Fruit fly (Drosophila melanogaster) whole organism, pupa: ENCODE data around the gene Zn72D.

ENCODE experiments used
- CG13204 ChIP-seq: fragments of 200-800 bp; sonication (Bioruptor generic); optimal IDR thresholded peaks from 2 replicates; lab custom pipeline; 2018; ENCODE audit warnings: missing biosample characterization, mild to moderate bottlenecking, missing genetic modification characterization, moderate library complexity
- CG14655 ChIP-seq: fragments of 200-800 bp; sonication (Bioruptor generic); optimal IDR thresholded peaks from 3 replicates; lab custom pipeline; 2017; ENCODE audit warnings: mild to moderate bottlenecking, missing biosample characterization, missing genetic modification reagents, missing genetic modification characterization
- CG17806 ChIP-seq: fragments of 200-800 bp; sonication (Bioruptor generic); optimal IDR thresholded peaks from 2 replicates; lab custom pipeline; 2018; ENCODE audit warnings: missing biosample characterization, mild to moderate bottlenecking, missing genetic modification characterization, moderate library complexity
- CG4496 ChIP-seq: fragments of 200-800 bp; sonication (Bioruptor generic); IDR thresholded peaks from 3 replicates; pipeline ENCODE4 v1.3.6; 2022; ENCODE audit warnings: missing biosample characterization, missing genetic modification characterization
- CG8159 ChIP-seq: fragments of 200-800 bp; sonication (Bioruptor generic); optimal IDR thresholded peaks from 3 replicates; lab custom pipeline; 2018; ENCODE audit warnings: missing biosample characterization, mild to moderate bottlenecking, missing genetic modification characterization, moderate library complexity
- D1 ChIP-seq: fragments of 200-800 bp; sonication (Bioruptor generic); optimal IDR thresholded peaks from 2 replicates; lab custom pipeline; 2018; ENCODE audit warnings: missing biosample characterization, mild to moderate bottlenecking, missing genetic modification characterization, moderate library complexity
- Pif1B ChIP-seq: fragments of 200-800 bp; sonication (Bioruptor generic); optimal IDR thresholded peaks from 3 replicates; lab custom pipeline; 2016; ENCODE audit warnings: missing biosample characterization, missing genetic modification characterization
- fd96Ca ChIP-seq: fragments of 200-800 bp; sonication (Bioruptor generic); IDR thresholded peaks from 3 replicates; pipeline ENCODE4 v1.3.6; 2022; ENCODE audit warnings: missing biosample characterization, missing genetic modification characterization
- gl ChIP-seq: fragments of 200-800 bp; sonication (Bioruptor generic); optimal IDR thresholded peaks from 2 replicates; lab custom pipeline; 2018; ENCODE audit warnings: missing biosample characterization, mild to moderate bottlenecking, missing genetic modification characterization
- rn ChIP-seq: fragments of 200-800 bp; sonication (Bioruptor generic); IDR thresholded peaks from 2 replicates; pipeline ENCODE4 v1.3.6; 2022; ENCODE audit warnings: missing biosample characterization, missing genetic modification characterization

DNA sequence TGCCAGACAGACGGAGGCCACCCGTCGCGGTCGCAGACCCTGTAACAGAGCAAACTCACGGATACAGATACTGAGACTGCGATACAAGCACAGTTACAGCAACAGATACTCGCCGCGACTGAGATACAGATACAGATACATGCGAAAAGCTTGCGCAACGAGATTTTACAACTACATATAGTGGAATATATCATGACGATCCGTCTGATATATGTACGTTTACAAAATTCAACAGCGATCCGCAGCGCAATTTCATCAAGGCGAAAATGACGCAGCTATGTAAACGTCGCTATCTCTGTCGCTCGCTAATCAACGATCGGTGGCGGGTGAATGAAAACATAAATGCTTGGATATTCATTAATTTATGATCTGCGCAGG, 37.7 kb upstream of the Zn72D start:
- no peak for TF ChIP-seq gl (tag; lab: Kevin White, UChicago)
- TF ChIP-seq rn (GFP tag; lab: Robert Waterston, UW), result no peak
- no peak for TF ChIP-seq D1 (tag; lab: Kevin White, UChicago)
- no peak for TF ChIP-seq fd96Ca (GFP tag; lab: Robert Waterston, UW)
- TF ChIP-seq CG13204 (GFP tag; lab: Kevin White, UChicago), result no peak
- no peak for TF ChIP-seq CG14655 (GFP tag; lab: Kevin White, UChicago)
- TF ChIP-seq CG8159 (tag; lab: Kevin White, UChicago), result no peak
- no peak for TF ChIP-seq Pif1B (GFP tag; lab: Kevin White, UChicago)
- TF ChIP-seq CG17806, result no peak
- TF ChIP-seq CG4496, result no peak
